Worm (Caenorhabditis elegans) whole organism, young adult: ENCODE data around the gene Y46G5A.47.

Experiments
- B0336.3 ChIP-seq: fragments of 200-800 bp; sonication (Bioruptor generic); IDR thresholded peaks from 2 replicates; pipeline ENCODE4 v1.3.6; 2022; ENCODE audit warnings: missing genetic modification characterization, missing compliant biosample characterization
- F22D6.2 ChIP-seq: sonication (generic microtip); optimal IDR thresholded peaks from 2 replicates; lab custom pipeline; 2016; ENCODE audit warnings: mild to moderate bottlenecking, missing genetic modification characterization, missing compliant biosample characterization
- F39B2.1 ChIP-seq: fragments of 200-800 bp; sonication (Bioruptor generic); IDR thresholded peaks from 2 replicates; pipeline ENCODE4 v1.3.6; 2022; ENCODE audit warnings: missing genetic modification reagents, missing genetic modification characterization, missing compliant biosample characterization
- F49E8.2 ChIP-seq: sonication (generic microtip); optimal IDR thresholded peaks from 3 replicates; lab custom pipeline; 2017; ENCODE audit warnings: missing genetic modification characterization, mild to moderate bottlenecking, missing compliant biosample characterization, antibody characterized with exemption, moderate library complexity; ENCODE audit not compliant: insufficient read depth
- K12H6.12 ChIP-seq: fragments of 200-800 bp; sonication (Bioruptor generic); optimal IDR thresholded peaks from 2 replicates; lab custom pipeline; 2018; ENCODE audit warnings: mild to moderate bottlenecking, missing genetic modification characterization, missing compliant biosample characterization
- T26A5.8 ChIP-seq: sonication (generic microtip); optimal IDR thresholded peaks from 2 replicates; lab custom pipeline; 2016; ENCODE audit warnings: missing genetic modification characterization, missing compliant biosample characterization
- Y53G8AR.9 ChIP-seq: fragments of 200-800 bp; sonication (Bioruptor generic); conservative IDR thresholded peaks from 2 replicates; pipeline ENCODE4 v1.3.6; 2022; ENCODE audit warnings: missing genetic modification reagents, missing genetic modification characterization, missing compliant biosample characterization
- Y95B8A.8 ChIP-seq: fragments of 200-800 bp; sonication (Bioruptor generic); IDR thresholded peaks from 2 replicates; pipeline ENCODE4 v1.3.6; 2022; ENCODE audit warnings: missing genetic modification reagents, missing genetic modification characterization, missing compliant biosample characterization
- attf-5 ChIP-seq: fragments of 200-800 bp; sonication (Bioruptor generic); optimal IDR thresholded peaks from 2 replicates; lab custom pipeline; 2018; ENCODE audit warnings: mild to moderate bottlenecking, missing genetic modification characterization, missing compliant biosample characterization
- attf-6 ChIP-seq: fragments of 200-800 bp; sonication (Bioruptor generic); IDR thresholded peaks from 2 replicates; pipeline ENCODE4 v1.3.6; 2022; ENCODE audit warnings: missing genetic modification reagents, missing genetic modification characterization, missing compliant biosample characterization
- cebp-1 ChIP-seq, 2 experiments: fragments of 200-800 bp in 1 of 2; sonication (Bioruptor generic) in 1 of 2; sonication (generic microtip) in 1 of 2; IDR thresholded peaks in 1 of 2; optimal IDR thresholded peaks in 1 of 2; 2 replicates each; pipeline versions ENCODE4 v1.3.6 to Lab custom; 2017 to 2022; ENCODE audit warnings: missing compliant biosample characterization in 2 of 2, missing genetic modification characterization in 2 of 2, mild to moderate bottlenecking in 1 of 2, missing genetic modification reagents in 1 of 2, moderate library complexity in 1 of 2
- chd-7 ChIP-seq: sonication (generic microtip); optimal IDR thresholded peaks from 2 replicates; lab custom pipeline; 2016; ENCODE audit warnings: mild to moderate bottlenecking, missing genetic modification characterization, moderate library complexity, missing compliant biosample characterization
- dox-1 ChIP-seq: fragments of 200-800 bp; sonication (Bioruptor generic); IDR thresholded peaks from 2 replicates; pipeline ENCODE4 v1.3.6; 2022; ENCODE audit warnings: missing genetic modification reagents, missing genetic modification characterization, missing compliant biosample characterization
- egrh-3 ChIP-seq: fragments of 200-800 bp; sonication (Bioruptor generic); IDR thresholded peaks from 2 replicates; pipeline ENCODE4 v1.3.6; 2022; ENCODE audit warnings: missing genetic modification reagents, missing genetic modification characterization, missing compliant biosample characterization
- ekl-4 ChIP-seq: fragments of 200-800 bp; sonication (Bioruptor generic); IDR thresholded peaks from 2 replicates; pipeline ENCODE4 v1.3.6; 2022; ENCODE audit warnings: missing genetic modification reagents, missing genetic modification characterization, missing compliant biosample characterization
- ets-4 ChIP-seq: fragments of 200-800 bp; sonication (Bioruptor generic); optimal IDR thresholded peaks from 2 replicates; lab custom pipeline; 2018; ENCODE audit warnings: mild to moderate bottlenecking, missing genetic modification characterization, missing compliant biosample characterization
- him-1 ChIP-seq: sonication (generic microtip); optimal IDR thresholded peaks from 2 replicates; lab custom pipeline; 2016; ENCODE audit warnings: missing genotype, missing genetic modification reagents, missing genetic modification characterization, missing compliant biosample characterization
- hmg-1.2 ChIP-seq: fragments of 200-800 bp; sonication (Bioruptor generic); IDR thresholded peaks from 2 replicates; pipeline ENCODE4 v1.3.6; 2022; ENCODE audit warnings: missing genetic modification reagents, missing genetic modification characterization, missing compliant biosample characterization
- let-526 ChIP-seq: fragments of 200-800 bp; sonication (Bioruptor generic); IDR thresholded peaks from 2 replicates; pipeline ENCODE4 v1.3.6; 2022; ENCODE audit warnings: missing genetic modification reagents, missing genetic modification characterization, missing compliant biosample characterization
- let-607 ChIP-seq, 2 experiments: fragments of 200-800 bp in 1 of 2; sonication (Bioruptor generic) in 1 of 2; sonication (generic microtip) in 1 of 2; optimal IDR thresholded peaks; 2 replicates each; lab custom pipeline; 2016 to 2018; ENCODE audit warnings: mild to moderate bottlenecking in 2 of 2, missing compliant biosample characterization in 2 of 2, missing genetic modification characterization in 2 of 2, moderate library complexity in 2 of 2, missing genotype in 1 of 2
- lin-40 ChIP-seq: sonication (generic microtip); optimal IDR thresholded peaks from 2 replicates; lab custom pipeline; 2016; ENCODE audit warnings: missing genetic modification characterization, mild to moderate bottlenecking, missing compliant biosample characterization, missing genotype, missing genetic modification reagents
- lin-54 ChIP-seq: fragments of 200-800 bp; sonication (Bioruptor generic); optimal IDR thresholded peaks from 2 replicates; lab custom pipeline; 2018; ENCODE audit warnings: mild to moderate bottlenecking, missing genetic modification characterization, missing compliant biosample characterization
- lsl-1 ChIP-seq: fragments of 200-800 bp; sonication (Bioruptor generic); optimal IDR thresholded peaks from 2 replicates; lab custom pipeline; 2018; ENCODE audit warnings: mild to moderate bottlenecking, missing genetic modification characterization, moderate library complexity, missing compliant biosample characterization
- madf-6 ChIP-seq: fragments of 200-800 bp; sonication (Bioruptor generic); IDR thresholded peaks from 2 replicates; pipeline ENCODE4 v1.3.6; 2022; ENCODE audit warnings: missing genetic modification reagents, missing genetic modification characterization, missing compliant biosample characterization
- mcd-1 ChIP-seq: fragments of 200-800 bp; sonication (Bioruptor generic); IDR thresholded peaks from 2 replicates; pipeline ENCODE4 v1.3.6; 2022; ENCODE audit warnings: missing genetic modification reagents, missing genetic modification characterization, missing compliant biosample characterization
- nhr-27 ChIP-seq: fragments of 200-800 bp; sonication (Bioruptor generic); optimal IDR thresholded peaks from 2 replicates; lab custom pipeline; 2018; ENCODE audit warnings: mild to moderate bottlenecking, missing genetic modification characterization, moderate library complexity, missing compliant biosample characterization
- nhr-80 ChIP-seq: sonication (generic microtip); optimal IDR thresholded peaks from 2 replicates; lab custom pipeline; 2016; ENCODE audit warnings: missing genetic modification characterization, missing compliant biosample characterization
- pbrm-1 ChIP-seq: fragments of 200-800 bp; sonication (Bioruptor generic); IDR thresholded peaks from 2 replicates; pipeline ENCODE4 v1.3.6; 2022; ENCODE audit warnings: missing genetic modification reagents, missing genetic modification characterization, missing compliant biosample characterization
- rcor-1 ChIP-seq: fragments of 200-800 bp; sonication (Bioruptor generic); IDR thresholded peaks from 2 replicates; pipeline ENCODE4 v1.3.6; 2022; ENCODE audit warnings: missing genetic modification reagents, missing genetic modification characterization, missing compliant biosample characterization
- snpc-3.4 ChIP-seq: sonication (generic microtip); optimal IDR thresholded peaks from 2 replicates; lab custom pipeline; 2017; ENCODE audit warnings: missing genetic modification characterization, mild to moderate bottlenecking, missing compliant biosample characterization, antibody characterized with exemption, moderate library complexity, missing genotype, missing genetic modification reagents
- snpc-4 ChIP-seq, 5 experiments: fragments of 150-350 bp in 1 of 5; sonication (generic microtip) in 4 of 5; optimal IDR thresholded peaks; 2 replicates each; lab custom pipeline; 2014 to 2018; ENCODE audit warnings: missing genetic modification characterization in 5 of 5, missing biosample characterization in 3 of 5, antibody characterized with exemption in 2 of 5, mild to moderate bottlenecking in 2 of 5, missing compliant biosample characterization in 2 of 5, missing genotype in 2 of 5, moderate library complexity in 2 of 5, missing genetic modification reagents in 1 of 5
- unc-130 ChIP-seq: sonication (generic microtip); optimal IDR thresholded peaks from 2 replicates; lab custom pipeline; 2016; ENCODE audit warnings: missing genetic modification reagents, missing genetic modification characterization, missing compliant biosample characterization
- xnd-1 ChIP-seq: sonication (generic microtip); optimal IDR thresholded peaks from 2 replicates; lab custom pipeline; 2016; ENCODE audit warnings: missing genotype, missing genetic modification reagents, missing genetic modification characterization, missing compliant biosample characterization
- zfh-2 ChIP-seq: fragments of 200-800 bp; sonication (Bioruptor generic); conservative IDR thresholded peaks from 2 replicates; pipeline ENCODE4 v1.3.6; 2022; ENCODE audit warnings: missing genetic modification reagents, missing genetic modification characterization, missing compliant biosample characterization
- ztf-26 ChIP-seq: sonication (generic microtip); optimal IDR thresholded peaks from 2 replicates; lab custom pipeline; 2017; ENCODE audit warnings: missing genetic modification characterization, missing compliant biosample characterization

The Y46G5A.47 gene

ce11 chrII:12768167-12768712 is 36.9 kb downstream of the Y46G5A.47 start, which contains the start of the genes vps-2 and tiar-2:
Gene vps-2, minus strand, starts transcription at chrII:12768217.
Gene tiar-2, plus strand, starts transcription at chrII:12768686.
- TF ChIP-seq attf-5 (GFP tag; lab: Kevin White, UChicago) = peak; percentile 90
- peak; percentile 39 for TF ChIP-seq lin-54 (GFP tag; lab: Kevin White, UChicago)
- no peak for TF ChIP-seq xnd-1 (tag; lab: Kevin White, UChicago)
- TF ChIP-seq lsl-1 = peak; percentile 2
- no peak for TF ChIP-seq rcor-1 (GFP tag; lab: Robert Waterston, UW)
- TF ChIP-seq ztf-26 (tag; lab: Kevin White, UChicago) = peak; percentile 30
- TF ChIP-seq let-607 (tag; optimal IDR thresholded peaks at IDR 0.05; lab: Kevin White, UChicago) = peak in 1 of 2 experiments; percentile 36
- TF ChIP-seq nhr-80 = peak; percentile 7
- TF ChIP-seq pbrm-1 (GFP tag; lab: Robert Waterston, UW) = peak; percentile 35; the same call in 1 of the 2 replicates
- TF ChIP-seq ets-4 (GFP tag; lab: Kevin White, UChicago) = no peak
- no peak for TF ChIP-seq chd-7 (tag; lab: Kevin White, UChicago)
- 0 out of 2 replicates have a peak, but pooled peaks have one; percentile 18 for TF ChIP-seq dox-1
- no peak for TF ChIP-seq nhr-27 (tag; lab: Kevin White, UChicago)
- peak; percentile 66 for TF ChIP-seq lin-40 (tag; lab: Kevin White, UChicago)
- TF ChIP-seq mcd-1 (GFP tag; lab: Robert Waterston, UW) = peak; percentile 89
- no peak; the same call in 1 of the 2 replicates for TF ChIP-seq cebp-1 (GFP tag; IDR thresholded peaks at IDR 0.05; lab: Robert Waterston, UW)
- TF ChIP-seq cebp-1 (tag; optimal IDR thresholded peaks at IDR 0.05; lab: Kevin White, UChicago) = peak; percentile 87
- TF ChIP-seq hmg-1.2 (GFP tag; lab: Robert Waterston, UW) = peak; percentile 54
- no peak for TF ChIP-seq Y95B8A.8 (GFP tag; lab: Robert Waterston, UW)
- TF ChIP-seq snpc-3.4 (tag; lab: Kevin White, UChicago) = peak; percentile 22
- 0 out of 2 replicates have a peak, but pooled peaks have one; percentile 35 for TF ChIP-seq Y53G8AR.9 (GFP tag; lab: Robert Waterston, UW)
- no peak for TF ChIP-seq T26A5.8 (tag; lab: Kevin White, UChicago)
- no peak for TF ChIP-seq snpc-4 (GFP tag; optimal IDR thresholded peaks at IDR 0.05; lab: Kevin White, UChicago)
- TF ChIP-seq snpc-4 (tag; optimal IDR thresholded peaks at IDR 0.05; lab: Kevin White, UChicago) = peak in 3 of 4 experiments; percentile 42 to 74 (median 46)
- peak; percentile 14 for TF ChIP-seq K12H6.12

DNA sequence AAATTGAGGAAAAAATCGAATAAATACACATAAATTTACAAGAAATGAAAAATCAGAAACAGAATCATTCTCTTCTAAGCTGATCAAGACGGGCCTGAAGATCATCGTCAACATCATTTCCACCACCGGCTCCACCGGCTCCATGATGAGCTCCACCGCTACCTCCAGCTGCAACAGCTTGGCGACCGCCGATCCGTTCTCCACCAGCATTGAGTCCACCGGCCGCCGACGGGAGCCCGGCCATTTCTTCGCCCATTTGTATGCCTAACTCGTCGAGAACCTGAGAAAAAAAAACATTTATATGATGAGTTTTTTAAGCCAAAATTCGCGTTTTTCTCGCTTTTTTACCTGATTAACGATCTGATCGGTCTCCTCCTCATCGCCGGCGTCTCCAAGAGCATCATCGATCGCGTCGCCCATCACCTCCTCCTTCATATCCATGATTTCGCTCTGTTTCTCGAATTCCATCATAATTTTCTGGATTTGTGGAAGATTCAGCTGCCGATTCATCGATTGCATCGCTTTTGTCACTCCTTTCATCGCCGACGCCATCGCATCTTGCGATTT is 37.8 kb downstream of the Y46G5A.47 start:
- TF ChIP-seq egrh-3 (GFP tag; lab: Robert Waterston, UW) (peak; percentile 59; the same call in 1 of the 2 replicates), him-1 (no peak), zfh-2 (peak; percentile 82)

- no peak for TF ChIP-seq F39B2.1 (GFP tag; lab: Robert Waterston, UW)
- 0 out of 2 replicates have a peak, but pooled peaks have one; percentile 11 for TF ChIP-seq hmg-1.2 (GFP tag; lab: Robert Waterston, UW)
- TF ChIP-seq F49E8.2 (tag; lab: Kevin White, UChicago) = peak; percentile 9
- no peak for TF ChIP-seq F22D6.2 (tag; lab: Kevin White, UChicago)
- peak; percentile 25 for TF ChIP-seq nhr-27 (tag; lab: Kevin White, UChicago)
- 0 out of 2 replicates have a peak, but pooled peaks have one; percentile 16 for TF ChIP-seq attf-6 (GFP tag; lab: Robert Waterston, UW)
- no peak for TF ChIP-seq let-526 (GFP tag; lab: Robert Waterston, UW)
- TF ChIP-seq madf-6 (GFP tag; lab: Robert Waterston, UW) = peak; percentile 50
- TF ChIP-seq mcd-1 (GFP tag; lab: Robert Waterston, UW) = peak; percentile 27; the same call in 1 of the 2 replicates
- TF ChIP-seq lsl-1 = peak; percentile 14
- TF ChIP-seq B0336.3 (GFP tag; lab: Robert Waterston, UW) = peak; percentile 59; the same call in 1 of the 2 replicates
- peak; percentile 6 for TF ChIP-seq snpc-3.4 (tag; lab: Kevin White, UChicago)
- TF ChIP-seq unc-130 (GFP tag; lab: Kevin White, UChicago) = no peak
- peak; percentile 63 for TF ChIP-seq ekl-4 (GFP tag; lab: Robert Waterston, UW)
Measured at ce11 chrII:12766443-12767188, 38.5 kb downstream of the Y46G5A.47 start.
